Worm (Caenorhabditis elegans) whole organism, L2 larva: Measurements from ENCODE around the gene C50H2.4.

Experiments
- lin-13 ChIP-seq: fragments of 150-350 bp; optimal IDR thresholded peaks from 2 replicates; lab custom pipeline; 2014; ENCODE audit warnings: missing biosample characterization, missing genetic modification reagents, missing genetic modification characterization
- lsy-2 ChIP-seq, 2 experiments: fragments of 150-350 bp in 1 of 2; sonication (generic microtip) in 1 of 2; optimal IDR thresholded peaks; 2 replicates each; lab custom pipeline; 2014 to 2017; ENCODE audit warnings: missing biosample characterization in 2 of 2, missing genetic modification characterization in 2 of 2
- nhr-12 ChIP-seq: fragments of 150-350 bp; optimal IDR thresholded peaks from 2 replicates; lab custom pipeline; 2014; ENCODE audit warnings: missing biosample characterization, missing genetic modification characterization
- ztf-4 ChIP-seq: fragments of 150-350 bp; optimal IDR thresholded peaks from 2 replicates; lab custom pipeline; 2014; ENCODE audit warnings: missing biosample characterization, missing genetic modification characterization

ce11 chrV:9885918-9886488 lies 30.8 kb upstream of the C50H2.4 start, which contains the start of gene clp-9:
- no peak for TF ChIP-seq nhr-12 (tag; lab: Kevin White, UChicago)
- no peak for TF ChIP-seq ztf-4 (tag; lab: Kevin White, UChicago)
- TF ChIP-seq lsy-2 (tag; optimal IDR thresholded peaks at IDR 0.05; lab: Kevin White, UChicago), result no peak
- TF ChIP-seq lin-13 (GFP tag; lab: Kevin White, UChicago), result no peak
